Worm (Caenorhabditis elegans) whole organism, late embryonic: ENCODE results near the gene Y39A1A.10.
A peak's percentile ranks its signal among the peaks of the same experiment; 100 is the strongest.

Experiments
- K09A11.1 ChIP-seq: sonication (generic microtip); optimal IDR thresholded peaks from 2 replicates; lab custom pipeline; 2017; ENCODE audit warnings: antibody characterized with exemption, mild to moderate bottlenecking, missing genetic modification characterization, missing compliant biosample characterization; ENCODE audit not compliant: insufficient read depth
- T23F11.4 ChIP-seq: fragments of 200-800 bp; sonication (Bioruptor generic); optimal IDR thresholded peaks from 2 replicates; lab custom pipeline; 2018; ENCODE audit warnings: mild to moderate bottlenecking, missing genetic modification characterization, missing compliant biosample characterization
- ahr-1 ChIP-seq: sonication (generic microtip); optimal IDR thresholded peaks from 2 replicates; lab custom pipeline; 2016; ENCODE audit warnings: missing genetic modification characterization, missing compliant biosample characterization
- ama-1 ChIP-seq: fragments of 150-350 bp; optimal IDR thresholded peaks from 2 replicates; lab custom pipeline; 2014
- ceh-14 ChIP-seq: sonication (generic microtip); optimal IDR thresholded peaks from 2 replicates; lab custom pipeline; 2016; ENCODE audit warnings: missing genotype, missing genetic modification characterization, missing compliant biosample characterization
- ceh-30 ChIP-seq: fragments of 150-350 bp; optimal IDR thresholded peaks from 2 replicates; lab custom pipeline; 2014; ENCODE audit warnings: missing biosample characterization, missing genetic modification characterization
- ceh-31 ChIP-seq: sonication (generic microtip); optimal IDR thresholded peaks from 2 replicates; lab custom pipeline; 2016; ENCODE audit warnings: missing genetic modification characterization, missing compliant biosample characterization
- ceh-34 ChIP-seq: sonication (generic microtip); optimal IDR thresholded peaks from 2 replicates; lab custom pipeline; 2016; ENCODE audit warnings: mild to moderate bottlenecking, missing genetic modification characterization, missing compliant biosample characterization
- ceh-48 ChIP-seq: sonication (generic microtip); optimal IDR thresholded peaks from 2 replicates; lab custom pipeline; 2016; ENCODE audit warnings: missing genetic modification characterization, inconsistent platforms, missing compliant biosample characterization
- ceh-6 ChIP-seq: fragments of 200-800 bp; sonication (Bioruptor generic); optimal IDR thresholded peaks from 2 replicates; lab custom pipeline; 2018; ENCODE audit warnings: mild to moderate bottlenecking, missing genetic modification characterization, missing compliant biosample characterization
- ceh-9 ChIP-seq: sonication (generic microtip); optimal IDR thresholded peaks from 2 replicates; lab custom pipeline; 2016; ENCODE audit warnings: mild to moderate bottlenecking, missing genetic modification characterization, inconsistent platforms, missing compliant biosample characterization
- che-1 ChIP-seq: sonication (generic microtip); optimal IDR thresholded peaks from 2 replicates; lab custom pipeline; 2016; ENCODE audit warnings: mild to moderate bottlenecking, missing genetic modification characterization, missing compliant biosample characterization
- dve-1 ChIP-seq: sonication (generic microtip); optimal IDR thresholded peaks from 2 replicates; lab custom pipeline; 2017; ENCODE audit warnings: antibody characterized with exemption, mild to moderate bottlenecking, missing genetic modification characterization, missing compliant biosample characterization
- elt-4 ChIP-seq: sonication (generic microtip); optimal IDR thresholded peaks from 2 replicates; lab custom pipeline; 2016; ENCODE audit warnings: missing genetic modification characterization, missing compliant biosample characterization
- ets-4 ChIP-seq: sonication (generic microtip); optimal IDR thresholded peaks from 2 replicates; lab custom pipeline; 2016; ENCODE audit warnings: missing genetic modification characterization, missing compliant biosample characterization
- fax-1 ChIP-seq: sonication (generic microtip); optimal IDR thresholded peaks from 2 replicates; lab custom pipeline; 2016; ENCODE audit warnings: missing genotype, missing genetic modification characterization, missing compliant biosample characterization
- hlh-15 ChIP-seq: sonication (generic microtip); optimal IDR thresholded peaks from 2 replicates; lab custom pipeline; 2016; ENCODE audit warnings: missing genetic modification characterization, missing compliant biosample characterization
- hlh-8 ChIP-seq: sonication (generic microtip); optimal IDR thresholded peaks from 2 replicates; lab custom pipeline; 2016; ENCODE audit warnings: missing genotype, missing genetic modification characterization, missing compliant biosample characterization
- madf-2 ChIP-seq: sonication (generic microtip); optimal IDR thresholded peaks from 2 replicates; lab custom pipeline; 2017; ENCODE audit warnings: missing genetic modification characterization, missing compliant biosample characterization
- mec-3 ChIP-seq: sonication (generic microtip); optimal IDR thresholded peaks from 2 replicates; lab custom pipeline; 2016; ENCODE audit warnings: borderline replicate concordance, missing genetic modification characterization, missing compliant biosample characterization
- nfya-1 ChIP-seq: sonication (generic microtip); optimal IDR thresholded peaks from 2 replicates; lab custom pipeline; 2017; ENCODE audit warnings: missing genetic modification characterization, mild to moderate bottlenecking, missing compliant biosample characterization, antibody characterized with exemption, moderate library complexity
- nhr-232 ChIP-seq: sonication (generic microtip); optimal IDR thresholded peaks from 2 replicates; lab custom pipeline; 2016; ENCODE audit warnings: missing genetic modification characterization, missing compliant biosample characterization
- npax-4 ChIP-seq: sonication (generic microtip); optimal IDR thresholded peaks from 2 replicates; lab custom pipeline; 2016; ENCODE audit warnings: missing genetic modification characterization, missing compliant biosample characterization
- odd-2 ChIP-seq: sonication (generic microtip); optimal IDR thresholded peaks from 2 replicates; lab custom pipeline; 2017; ENCODE audit warnings: antibody characterized with exemption, mild to moderate bottlenecking, missing genetic modification characterization, missing compliant biosample characterization
- pat-9 ChIP-seq: fragments of 200-800 bp; sonication (Bioruptor generic); optimal IDR thresholded peaks from 2 replicates; lab custom pipeline; 2018; ENCODE audit warnings: mild to moderate bottlenecking, missing genetic modification characterization, moderate library complexity, missing compliant biosample characterization
- pax-1 ChIP-seq: fragments of 150-350 bp; optimal IDR thresholded peaks from 2 replicates; lab custom pipeline; 2014; ENCODE audit warnings: missing biosample characterization, missing genetic modification characterization
- pha-2 ChIP-seq: sonication (generic microtip); optimal IDR thresholded peaks from 2 replicates; lab custom pipeline; 2017; ENCODE audit warnings: mild to moderate bottlenecking, missing genetic modification characterization, missing compliant biosample characterization
- pha-4 ChIP-seq: fragments of 150-350 bp; optimal IDR thresholded peaks from 2 replicates; lab custom pipeline; 2018; ENCODE audit warnings: missing biosample characterization, missing genetic modification reagents, missing genetic modification characterization
- ref-2 ChIP-seq: sonication (generic microtip); optimal IDR thresholded peaks from 2 replicates; lab custom pipeline; 2016; ENCODE audit warnings: missing genetic modification characterization, missing compliant biosample characterization
- sdc-2 ChIP-seq: sonication (generic microtip); optimal IDR thresholded peaks from 2 replicates; lab custom pipeline; 2016; ENCODE audit warnings: missing genotype, missing genetic modification characterization, missing compliant biosample characterization
- sox-2 ChIP-seq: fragments of 200-800 bp; sonication (Bioruptor generic); IDR thresholded peaks from 2 replicates; pipeline ENCODE4 v1.3.6; 2022; ENCODE audit warnings: missing genetic modification reagents, missing genetic modification characterization, missing compliant biosample characterization
- sox-4 ChIP-seq: sonication (generic microtip); optimal IDR thresholded peaks from 2 replicates; lab custom pipeline; 2017; ENCODE audit warnings: mild to moderate bottlenecking, missing genetic modification characterization, inconsistent platforms, missing compliant biosample characterization
- tbx-7 ChIP-seq: sonication (generic microtip); optimal IDR thresholded peaks from 2 replicates; lab custom pipeline; 2016; ENCODE audit warnings: missing genotype, missing genetic modification characterization, missing compliant biosample characterization
- unc-42 ChIP-seq: sonication (generic microtip); optimal IDR thresholded peaks from 2 replicates; lab custom pipeline; 2016; ENCODE audit warnings: missing genotype, missing genetic modification characterization, missing compliant biosample characterization
- ztf-16 ChIP-seq: sonication (generic microtip); optimal IDR thresholded peaks from 2 replicates; lab custom pipeline; 2017; ENCODE audit warnings: missing genetic modification characterization, missing compliant biosample characterization

The Y39A1A.10 gene

ce11 chrIII:10654718-10655117 is 22.2 kb downstream of the Y39A1A.10 start, which contains the start of gene cnt-2:
TSS of gene cnt-2 (plus strand) at chrIII:10655018.
- TF ChIP-seq hlh-8 (no peak), fax-1 (tag; lab: Kevin White, UChicago) (no peak)

ce11 chrIII:10656069-10656468 is 23.5 kb downstream of the Y39A1A.10 start:
- TF ChIP-seq ceh-34 (tag; lab: Kevin White, UChicago) = no peak
- TF ChIP-seq tbx-7 = no peak
- TF ChIP-seq pha-2 (tag; lab: Kevin White, UChicago) = no peak
- TF ChIP-seq T23F11.4 = no peak
- no peak for TF ChIP-seq ahr-1 (tag; lab: Kevin White, UChicago)
- TF ChIP-seq ceh-30 (tag; lab: Kevin White, UChicago) = no peak

- TF ChIP-seq pha-4 (tag; lab: Kevin White, UChicago) = no peak
- peak; percentile 45 for TF ChIP-seq unc-42 (tag; lab: Kevin White, UChicago)
- no peak for TF ChIP-seq nhr-232 (tag; lab: Kevin White, UChicago)
Observed at ce11 chrIII:10657661-10658060, 25.1 kb downstream of the Y39A1A.10 start.

- TF ChIP-seq ama-1 = no peak
- peak; percentile 5 for TF ChIP-seq ref-2 (tag; lab: Kevin White, UChicago)
- TF ChIP-seq nfya-1 (tag; lab: Kevin White, UChicago) = peak; percentile 98
Observed at ce11 chrIII:10658394-10658793, 25.9 kb downstream of the Y39A1A.10 start.

ce11 chrIII:10661292-10661691 is 28.8 kb downstream of the Y39A1A.10 start:
- TF ChIP-seq ceh-6 (GFP tag; lab: Kevin White, UChicago) (no peak), ceh-9 (tag; lab: Kevin White, UChicago) (no peak), ahr-1 (tag; lab: Kevin White, UChicago) (no peak), hlh-15 (tag; lab: Kevin White, UChicago) (no peak), ztf-16 (tag; lab: Kevin White, UChicago) (no peak), ceh-31 (tag; lab: Kevin White, UChicago) (no peak), npax-4 (tag; lab: Kevin White, UChicago) (no peak), T23F11.4 (no peak), sdc-2 (no peak), ceh-34 (tag; lab: Kevin White, UChicago) (no peak), ceh-30 (tag; lab: Kevin White, UChicago) (no peak), K09A11.1 (tag; lab: Kevin White, UChicago) (no peak), unc-42 (tag; lab: Kevin White, UChicago) (no peak), ceh-48 (tag; lab: Kevin White, UChicago) (no peak), madf-2 (tag; lab: Kevin White, UChicago) (no peak), che-1 (no peak), elt-4 (no peak), mec-3 (tag; lab: Kevin White, UChicago) (no peak)

- TF ChIP-seq odd-2 (tag; lab: Kevin White, UChicago) (no peak), madf-2 (tag; lab: Kevin White, UChicago) (no peak), pat-9 (tag; lab: Kevin White, UChicago) (no peak), ceh-14 (tag; lab: Kevin White, UChicago) (no peak), T23F11.4 (no peak), dve-1 (tag; lab: Kevin White, UChicago) (no peak), sox-2 (GFP tag; lab: Robert Waterston, UW) (no peak), pax-1 (tag; lab: Kevin White, UChicago) (no peak), ama-1 (no peak), ets-4 (tag; lab: Kevin White, UChicago) (no peak), sox-4 (tag; lab: Kevin White, UChicago) (no peak)
- TF ChIP-seq, all 69 proteins: peak for 0
Observed at ce11 chrIII:10666640-10667039, 34.1 kb downstream of the Y39A1A.10 start.
